Fruit fly (Drosophila melanogaster) whole organism, prepupa: ENCODE results near the gene CG13046.

Source experiments
- Blimp-1 ChIP-seq: fragments of 200-800 bp; sonication (Bioruptor generic); optimal IDR thresholded peaks from 3 replicates; lab custom pipeline; 2017; ENCODE audit warnings: missing biosample characterization, missing genetic modification characterization, mild to moderate bottlenecking, moderate library complexity, missing genetic modification reagents
- CG32006 ChIP-seq: fragments of 200-800 bp; sonication (Bioruptor generic); optimal IDR thresholded peaks from 3 replicates; lab custom pipeline; 2017; ENCODE audit warnings: missing biosample characterization, mild to moderate bottlenecking, missing genetic modification characterization
- Eip78C ChIP-seq: fragments of 200-800 bp; sonication (Bioruptor generic); peaks from one replicate; lab custom pipeline; 2016; ENCODE audit warnings: missing biosample characterization, missing genetic modification characterization
- achi ChIP-seq: fragments of 200-800 bp; sonication (Bioruptor generic); optimal IDR thresholded peaks from 3 replicates; lab custom pipeline; 2016; ENCODE audit warnings: missing biosample characterization, missing genetic modification characterization

- no peak for TF ChIP-seq achi (GFP tag; lab: Kevin White, UChicago)
- TF ChIP-seq Blimp-1 (GFP tag; lab: Kevin White, UChicago): no peak
- no peak for TF ChIP-seq Eip78C
- TF ChIP-seq CG32006 (GFP tag; lab: Kevin White, UChicago): no peak
Measured at dm6 chr3L:16317724-16318123, 29.5 kb upstream of the CG13046 start, which contains the start of gene Nplp3.
